Fruit fly (Drosophila melanogaster) whole organism, larva: ENCODE results near the gene Saf6.
A peak's percentile ranks its signal among the peaks of the same experiment; 100 is the strongest.

Experiments
- noc ChIP-seq: fragments of 200-800 bp; sonication (Bioruptor generic); optimal IDR thresholded peaks from 3 replicates; lab custom pipeline; 2019; ENCODE audit warnings: missing biosample characterization, mild to moderate bottlenecking, missing genetic modification characterization, moderate library complexity

Gene Saf6

DNA sequence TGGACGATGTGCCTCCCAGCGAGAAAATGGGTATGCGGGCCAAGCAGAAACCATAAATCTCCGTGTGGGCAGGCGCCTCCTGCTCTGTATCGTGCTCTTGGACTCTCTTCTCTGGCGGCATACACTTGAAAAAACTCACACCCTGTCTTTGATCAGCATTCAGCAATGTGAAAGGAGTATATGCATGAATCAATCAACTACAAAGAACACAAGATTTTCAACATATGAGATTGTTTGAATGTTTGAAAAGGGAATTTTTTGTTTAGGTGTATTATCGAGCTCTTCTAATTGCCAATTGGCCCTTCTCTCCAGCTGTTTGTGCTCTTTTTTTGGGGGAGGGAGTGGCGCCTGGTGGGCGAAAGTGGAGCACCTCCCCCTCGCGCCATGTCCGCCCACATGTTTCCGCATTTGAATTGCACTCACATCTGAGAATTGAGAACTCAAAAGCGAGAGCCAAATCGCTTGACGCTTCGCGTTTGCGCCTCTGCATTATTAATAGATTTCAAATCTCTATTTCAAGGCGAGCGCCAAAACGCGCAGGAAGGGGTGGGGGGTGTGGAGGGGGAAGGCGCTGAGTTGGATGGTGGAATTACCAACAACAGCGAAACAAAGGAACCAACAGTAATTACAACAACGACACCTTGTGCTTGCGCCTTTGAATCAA lies 29.7 kb upstream of the Saf6 start:
- TF ChIP-seq noc (tag; lab: Kevin White, UChicago): peak; percentile 45

DNA sequence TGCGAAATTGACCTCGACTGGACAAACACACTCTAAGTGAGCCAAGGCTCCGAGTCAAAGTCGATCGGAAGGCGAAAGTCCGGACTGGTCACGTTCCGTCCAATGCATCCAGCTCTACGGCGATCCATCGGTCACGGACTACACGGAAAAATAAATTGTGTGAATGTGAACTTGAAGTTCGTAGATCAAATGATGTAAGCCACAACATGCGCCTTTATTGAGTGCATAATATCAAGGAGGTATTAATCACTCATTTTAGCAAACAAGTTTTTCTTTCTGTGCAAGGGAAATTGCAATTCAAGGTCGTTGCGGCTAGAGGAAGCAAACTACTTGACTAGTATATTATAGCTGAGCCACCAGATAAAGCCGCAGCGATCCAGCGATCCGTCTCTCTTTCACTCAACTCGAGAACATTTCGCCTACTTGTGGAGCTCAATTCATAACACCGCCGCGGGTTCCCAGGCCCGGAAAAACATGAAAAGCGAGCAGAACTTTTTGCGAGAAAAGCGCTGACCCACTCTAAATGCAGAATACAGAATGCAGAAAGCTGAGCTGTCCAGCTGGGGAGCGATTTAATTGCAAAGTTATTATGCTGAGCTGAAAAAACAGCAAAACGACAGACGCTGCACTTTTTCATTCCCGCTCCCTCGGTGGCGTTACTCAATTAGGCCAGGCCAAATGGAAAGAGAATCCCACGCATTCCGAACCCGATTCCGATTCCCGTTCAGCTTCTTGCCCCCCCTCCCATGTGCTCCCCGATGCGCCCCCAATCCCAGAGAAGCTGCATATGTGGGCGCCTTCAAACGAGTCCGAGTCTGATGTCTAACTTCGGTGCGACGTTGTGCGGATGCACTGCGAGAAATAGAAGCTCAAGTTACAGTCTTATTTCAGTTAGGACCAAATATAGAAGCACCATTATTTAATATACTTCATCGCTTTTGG lies 28.4 kb upstream of the Saf6 start:
- TF ChIP-seq noc (tag; lab: Kevin White, UChicago): no peak

DNA sequence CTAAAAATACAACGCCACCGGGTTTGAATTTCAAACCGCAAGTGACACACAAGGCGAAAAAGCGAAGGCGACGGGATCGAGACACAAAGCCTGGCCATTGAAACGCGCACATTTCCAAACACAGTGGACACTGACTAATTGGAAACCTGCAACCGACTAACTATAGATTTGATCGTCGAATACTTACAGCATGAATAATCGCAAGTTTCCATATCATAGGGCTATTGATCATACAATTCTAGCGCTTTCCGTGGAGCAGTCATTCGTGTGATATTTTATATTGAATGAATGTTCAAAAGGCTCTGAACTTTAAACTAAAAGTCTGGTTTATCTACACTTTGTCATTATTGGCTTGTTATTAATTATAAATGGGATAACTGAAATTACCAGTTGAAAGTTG lies 27.6 kb upstream of the Saf6 start:
- no peak for TF ChIP-seq noc (tag; lab: Kevin White, UChicago)

DNA sequence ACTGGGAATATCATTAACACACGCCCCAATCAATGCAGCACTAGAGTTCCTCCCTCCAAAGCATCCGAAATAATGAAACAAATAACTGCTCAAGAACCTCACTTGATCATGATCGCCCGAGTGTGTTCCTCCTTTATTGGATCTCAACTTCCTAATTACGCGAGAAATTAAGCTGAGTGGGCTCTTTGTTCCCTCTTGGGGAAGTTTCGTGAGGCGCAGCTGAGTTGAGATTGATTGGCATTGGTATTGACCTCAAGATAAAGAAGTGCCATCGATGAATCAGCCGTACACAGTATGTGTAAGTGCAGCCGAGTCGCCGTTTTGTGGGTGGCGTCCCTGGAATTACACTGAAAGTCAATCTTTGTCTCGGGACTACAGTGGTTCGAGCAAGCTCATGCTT lies 27.1 kb upstream of the Saf6 start:
- TF ChIP-seq noc (tag; lab: Kevin White, UChicago): no peak

DNA sequence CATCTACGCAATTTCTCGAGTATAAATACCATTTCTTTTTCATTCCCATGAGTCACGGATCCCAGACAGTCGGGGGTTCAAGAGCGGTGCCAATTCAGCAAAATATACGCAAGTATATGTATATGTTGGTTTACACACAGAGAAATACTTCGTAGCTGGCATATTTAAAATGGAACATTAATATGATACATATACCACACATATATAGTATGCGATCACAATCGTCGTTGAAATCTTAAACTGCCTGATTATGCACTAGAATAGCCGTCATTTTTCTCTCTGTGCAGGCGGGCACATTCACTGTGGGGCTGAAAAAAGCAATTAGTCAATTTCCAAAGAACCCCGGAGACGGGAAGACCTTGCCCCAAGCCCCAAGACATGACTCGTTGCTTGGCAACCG lies 26.0 kb upstream of the Saf6 start:
- TF ChIP-seq noc (tag; lab: Kevin White, UChicago): peak; percentile 84

DNA sequence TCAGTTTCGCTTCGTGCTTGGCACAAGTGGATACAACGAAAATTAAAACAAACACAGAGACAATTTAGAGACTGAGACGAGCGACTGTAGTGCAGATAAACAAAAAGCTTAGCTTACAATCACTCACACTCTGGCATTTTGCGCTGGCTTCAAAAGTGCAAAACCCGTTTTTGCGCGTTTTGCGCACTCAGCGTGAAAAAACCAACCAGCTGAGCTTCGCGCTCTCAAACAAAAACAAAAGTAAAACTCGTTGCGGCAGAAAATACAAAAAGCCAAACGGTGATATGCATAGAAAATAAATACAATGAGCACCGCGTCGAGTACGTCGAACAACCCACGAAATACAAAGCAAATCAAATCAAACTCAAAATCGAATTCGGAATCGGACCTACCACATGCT lies 25.0 kb upstream of the Saf6 start:
- TF ChIP-seq noc (tag; lab: Kevin White, UChicago): no peak

DNA sequence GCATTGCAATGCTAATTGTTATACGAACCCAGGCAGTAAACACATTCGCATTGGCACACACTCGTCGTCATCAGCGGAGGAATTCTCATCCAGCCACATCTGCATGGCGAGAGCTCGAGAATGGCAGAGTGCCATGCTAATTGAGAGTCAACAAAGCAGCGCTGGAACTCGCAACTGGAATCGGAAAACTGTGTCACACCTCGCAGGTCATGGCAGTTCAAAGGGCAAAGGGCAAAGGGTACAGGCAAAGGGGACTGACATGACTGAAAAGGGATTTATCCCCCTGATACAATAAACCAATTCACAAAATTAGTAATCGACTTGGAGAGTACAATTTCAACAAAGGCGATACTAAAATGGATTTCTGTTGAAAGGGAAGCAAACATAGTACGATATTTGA lies 24.3 kb upstream of the Saf6 start:
- TF ChIP-seq noc (tag; lab: Kevin White, UChicago): no peak

DNA sequence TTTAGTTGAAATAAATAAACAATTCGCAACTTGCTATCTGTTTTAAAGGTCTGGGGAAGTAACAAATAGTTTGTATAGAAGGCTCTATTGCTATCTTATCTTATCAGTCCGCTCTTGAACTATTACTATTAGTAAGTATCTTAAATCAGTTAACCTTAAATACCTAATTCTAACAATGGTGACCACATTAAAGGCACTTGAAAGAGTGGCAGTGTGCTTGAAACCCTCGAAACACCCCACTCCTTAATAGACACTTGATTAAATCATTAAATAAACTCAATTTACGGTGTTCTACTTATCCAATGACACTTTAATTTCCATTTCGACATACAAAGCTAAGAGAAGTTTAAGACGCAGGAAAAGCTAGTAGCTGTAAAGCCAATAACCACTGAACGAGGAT lies 23.0 kb upstream of the Saf6 start:
- TF ChIP-seq noc (tag; lab: Kevin White, UChicago): peak; percentile 67

DNA sequence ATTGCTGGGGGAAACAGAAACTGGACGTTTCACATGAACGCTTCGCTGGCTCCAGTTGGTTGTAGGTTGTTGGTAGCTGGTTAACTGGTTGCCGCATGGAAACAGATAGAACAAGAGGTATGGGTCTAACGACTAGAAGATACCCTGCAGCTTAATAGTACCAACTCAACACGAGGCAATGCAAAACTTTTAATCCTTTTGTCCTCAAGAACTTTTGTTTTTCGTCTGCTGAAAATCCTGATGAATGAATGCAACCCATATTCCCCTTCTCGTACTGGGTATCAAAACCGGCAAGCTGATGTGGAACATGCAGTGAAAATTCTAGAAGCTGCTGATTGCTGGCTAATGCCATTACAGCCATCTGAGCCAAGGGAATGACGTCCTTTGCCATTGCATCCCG lies 22.2 kb upstream of the Saf6 start:
- no peak for TF ChIP-seq noc (tag; lab: Kevin White, UChicago)

DNA sequence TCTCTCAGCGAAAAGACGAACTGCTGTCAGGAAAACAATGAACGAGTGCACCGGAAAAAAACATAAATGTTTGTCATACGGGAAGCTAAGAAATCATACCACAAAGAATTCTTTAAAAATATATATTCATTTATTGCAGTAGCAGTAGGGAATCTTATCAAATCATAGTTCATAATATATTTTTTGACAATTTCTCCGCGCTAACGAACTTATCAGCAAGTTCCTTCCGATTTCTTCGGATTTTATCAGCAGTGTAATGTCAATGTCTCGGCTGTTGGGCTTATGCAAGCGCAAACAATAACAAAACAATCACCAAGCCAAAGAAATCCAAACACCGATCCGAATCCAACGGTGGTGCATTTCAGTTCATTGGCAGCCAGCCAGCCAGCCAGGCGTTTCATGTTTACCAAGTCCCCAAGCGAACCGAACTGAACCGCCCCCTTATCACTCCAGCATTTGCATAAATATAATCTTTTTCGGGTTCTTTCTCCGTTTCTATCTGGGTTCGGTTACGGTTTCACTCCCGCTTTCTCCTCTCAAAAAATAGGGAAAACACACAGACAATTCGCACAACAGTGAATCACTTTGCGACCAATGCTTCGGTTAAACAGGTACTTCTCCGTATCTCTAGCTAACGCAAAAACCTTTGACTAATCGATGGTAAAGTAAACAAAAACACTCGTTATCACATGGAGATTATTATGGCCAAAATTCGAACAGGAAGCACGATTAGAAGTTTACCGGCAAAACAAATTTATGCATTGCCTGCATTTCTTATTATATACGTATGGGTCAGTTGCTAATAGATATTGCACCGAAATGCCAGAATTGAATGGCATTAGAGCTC lies 12.0 kb upstream of the Saf6 start:
- no peak for TF ChIP-seq noc (tag; lab: Kevin White, UChicago)

DNA sequence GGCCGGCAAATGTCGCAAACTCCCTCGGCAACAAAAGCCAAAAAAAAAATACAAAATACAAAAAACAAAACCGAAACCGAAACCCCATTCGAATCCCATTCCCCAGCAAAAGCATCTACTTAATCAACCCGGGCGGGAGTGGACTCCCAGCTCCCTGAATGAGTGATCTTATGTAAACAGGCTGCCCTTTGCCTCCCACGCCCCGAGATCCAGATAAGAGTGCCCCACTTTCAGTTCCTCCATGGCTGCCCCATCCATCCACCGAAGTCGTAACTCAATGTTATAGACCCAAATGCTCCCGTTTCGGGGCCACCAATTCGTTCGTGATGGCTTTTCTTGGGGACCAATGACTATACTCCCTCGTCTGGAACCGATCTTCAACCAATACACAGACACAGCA lies 11.3 kb upstream of the Saf6 start:
- TF ChIP-seq noc (tag; lab: Kevin White, UChicago): no peak

DNA sequence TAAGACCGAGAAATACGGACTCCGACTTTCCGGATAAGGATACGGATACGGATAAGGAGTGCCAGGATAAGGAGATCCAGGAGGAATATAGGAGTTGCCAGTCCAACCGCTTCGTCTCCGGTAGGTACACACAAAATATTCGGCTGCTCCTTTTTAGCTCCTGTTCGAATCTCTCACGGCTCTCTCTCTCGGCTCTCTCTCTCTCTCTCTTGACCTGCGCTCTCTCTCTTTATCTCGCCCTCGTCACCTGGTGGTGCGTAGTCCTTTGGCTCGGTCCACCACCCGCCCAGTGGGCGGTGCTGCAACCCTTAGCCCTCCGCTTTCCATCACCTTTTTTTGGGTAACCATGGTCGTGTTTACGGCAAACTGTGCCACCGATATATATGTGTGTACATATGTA lies 10.6 kb upstream of the Saf6 start:
- TF ChIP-seq noc (tag; lab: Kevin White, UChicago): no peak

DNA sequence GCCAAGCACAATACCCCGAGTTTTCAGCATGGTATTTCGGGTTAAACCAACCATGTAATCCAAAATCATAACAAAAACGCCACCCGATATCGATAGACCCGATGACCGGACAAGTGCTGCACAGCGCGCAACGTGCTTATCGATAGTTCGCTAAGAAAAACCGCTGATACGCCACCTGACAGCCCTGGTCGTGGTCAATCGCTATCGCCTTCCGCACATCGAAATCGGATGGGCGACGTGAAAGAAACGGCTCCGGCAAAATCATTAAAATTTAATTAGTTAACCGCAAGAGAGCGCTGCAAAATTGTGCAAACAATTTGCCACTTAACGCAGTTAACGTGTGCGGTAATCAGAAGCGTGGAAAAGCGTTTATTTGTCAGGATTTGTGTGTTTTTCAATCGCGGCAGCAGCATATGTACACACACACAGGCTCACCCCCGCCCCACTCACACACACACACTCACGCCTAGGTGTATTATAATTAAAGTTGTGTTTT lies 10.1 kb upstream of the Saf6 start, which contains the start of the genes CG3862 and dock:
Gene CG3862 (minus strand): TSS at position 94 of the 496 bp plus-strand sequence.
Gene dock (plus strand): TSS at position 202 of the 496 bp plus-strand sequence.
- TF ChIP-seq noc (tag; lab: Kevin White, UChicago): peak; percentile 81

DNA sequence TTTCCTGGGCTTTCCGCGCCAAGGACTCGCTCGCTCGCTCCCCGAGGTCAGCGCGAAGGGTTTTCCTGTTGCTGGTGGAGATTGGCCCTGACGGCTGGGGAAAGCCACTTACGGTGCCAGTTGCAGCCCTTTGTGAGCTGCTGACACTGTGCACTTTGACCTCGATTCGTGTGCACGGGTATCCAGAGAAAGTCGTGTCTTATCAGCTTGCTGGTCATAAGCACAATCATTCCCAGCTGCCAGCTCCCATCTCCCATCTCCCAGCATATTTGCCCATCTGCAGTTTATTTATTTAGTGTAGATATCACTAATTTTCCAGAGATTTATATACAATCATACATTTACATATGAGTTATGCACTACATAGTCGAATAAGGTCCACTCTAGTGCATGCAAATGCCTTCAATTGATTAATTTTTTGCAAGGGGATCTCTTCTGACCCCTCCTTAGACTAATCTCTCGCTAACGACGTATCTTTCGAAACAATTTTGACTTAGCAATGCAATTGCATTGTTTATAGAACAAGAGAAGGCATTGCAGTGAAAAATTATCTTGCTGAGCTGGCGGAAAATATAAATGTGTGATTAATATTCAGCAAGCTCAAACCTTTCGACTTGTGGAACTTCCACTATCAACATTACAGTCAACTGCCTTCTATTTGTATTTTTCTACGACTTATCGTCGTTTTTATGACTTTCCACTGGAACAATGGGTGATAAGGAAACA lies 6.4 kb upstream of the Saf6 start:
- no peak for TF ChIP-seq noc (tag; lab: Kevin White, UChicago)
